Fruit fly (Drosophila melanogaster): ENCODE data around the gene CG5250.

The CG5250 gene

dm6 chr3R:19238934-19239333 is 9.9 kb upstream of the CG5250 start (continued):
- TF ChIP-seq CG2202 (tag; optimal IDR thresholded peaks at IDR 0.05) (no peak), Sox102F (GFP tag; optimal IDR thresholded peaks at IDR 0.05) (no peak), CG4328 (GFP tag; optimal IDR thresholded peaks at IDR 0.05) (no peak), bigmax (GFP tag; optimal IDR thresholded peaks at IDR 0.05) (no peak), grn (GFP tag; optimal IDR thresholded peaks at IDR 0.05) (no peak), CG1603 (tag; optimal IDR thresholded peaks at IDR 0.05) (no peak), BtbVII (GFP tag; optimal IDR thresholded peaks at IDR 0.05) (no peak), so (GFP tag; IDR thresholded peaks at IDR 0.05) (no peak), btn (GFP tag; optimal IDR thresholded peaks at IDR 0.05) (no peak), tna (GFP tag; IDR thresholded peaks at IDR 0.05; ENCODE audit: partially characterized antibody) (0 out of 2 replicates have a peak, but pooled peaks have one; percentile 40), NK7.1 (GFP tag; optimal IDR thresholded peaks at IDR 0.05) (no peak), pho (GFP tag; optimal IDR thresholded peaks at IDR 0.05) (no peak), CG10147 (GFP tag; optimal IDR thresholded peaks at IDR 0.05) (no peak), CG10321 (GFP tag; IDR thresholded peaks at IDR 0.05) (no peak), CG3407 (GFP tag; optimal IDR thresholded peaks at IDR 0.05) (no peak), CkIIα-i1 (GFP tag; IDR thresholded peaks at IDR 0.05) (no peak), CG18619 (GFP tag; optimal IDR thresholded peaks at IDR 0.05) (no peak), Bgb (GFP tag; IDR thresholded peaks at IDR 0.05; ENCODE audit: partially characterized antibody) (peak; percentile 84), Side (GFP tag; optimal IDR thresholded peaks at IDR 0.05) (peak; percentile 22), Dref (GFP tag; IDR thresholded peaks at IDR 0.05) (no peak), CG14441 (GFP tag; IDR thresholded peaks at IDR 0.05) (no peak), ato (GFP tag; IDR thresholded peaks at IDR 0.05; ENCODE audit: partially characterized antibody) (0 out of 2 replicates have a peak, but pooled peaks have one; percentile 22), CG4404 (GFP tag; IDR thresholded peaks at IDR 0.05) (no peak), tap (tag; optimal IDR thresholded peaks at IDR 0.05) (no peak), wor (GFP tag; IDR thresholded peaks at IDR 0.05) (no peak), NC2α (GFP tag; optimal IDR thresholded peaks at IDR 0.05) (no peak), CG12071 (GFP tag; optimal IDR thresholded peaks at IDR 0.05) (no peak), Ets65A (GFP tag) (peak; percentile 26), E2f2 (GFP tag; IDR thresholded peaks at IDR 0.05) (no peak), Gug (GFP tag; IDR thresholded peaks at IDR 0.05) (no peak), Doc3 (GFP tag; IDR thresholded peaks at IDR 0.05; ENCODE audit: partially characterized antibody) (no peak), bbx (GFP tag; IDR thresholded peaks at IDR 0.05; ENCODE audit: partially characterized antibody) (peak; percentile 66), CG9727 (GFP tag; optimal IDR thresholded peaks at IDR 0.05) (no peak), CG2199 (GFP tag; IDR thresholded peaks at IDR 0.05) (peak; percentile 83), sc (optimal IDR thresholded peaks at IDR 0.05) (no peak), sc (GFP tag; optimal IDR thresholded peaks at IDR 0.05) (no peak), br (optimal IDR thresholded peaks at IDR 0.05) (no peak), CG11398 (GFP tag; optimal IDR thresholded peaks at IDR 0.05) (no peak), chif (GFP tag; optimal IDR thresholded peaks at IDR 0.05) (no peak), ewg (GFP tag; optimal IDR thresholded peaks at IDR 0.05) (no peak), amos (GFP tag; IDR thresholded peaks at IDR 0.05; ENCODE audit: partially characterized antibody) (peak; percentile 80), Hr39 (optimal IDR thresholded peaks at IDR 0.05) (no peak), HLH4C (GFP tag; IDR thresholded peaks at IDR 0.05; ENCODE audit: partially characterized antibody) (peak; percentile 64), TFAM (GFP tag; optimal IDR thresholded peaks at IDR 0.05) (no peak), CG42726 (GFP tag; IDR thresholded peaks at IDR 0.05; ENCODE audit: partially characterized antibody) (peak; percentile 63; the same call in 1 of the 2 replicates), CG34422 (GFP tag; IDR thresholded peaks at IDR 0.05) (no peak), CG11560 (tag; IDR thresholded peaks at IDR 0.05) (no peak), Hmr (GFP tag; optimal IDR thresholded peaks at IDR 0.05) (no peak), Opbp (GFP tag; IDR thresholded peaks at IDR 0.05; ENCODE audit: partially characterized antibody) (peak; percentile 73), CG15696 (tag; optimal IDR thresholded peaks at IDR 0.05) (no peak), CG14860 (GFP tag; IDR thresholded peaks at IDR 0.05; ENCODE audit: partially characterized antibody) (peak; percentile 83), ham (GFP tag; IDR thresholded peaks at IDR 0.05) (no peak)
